Fruit fly (Drosophila melanogaster): ENCODE data around the gene CG15200.

dm6 chrX:11143820-11144219 is 38.9 kb upstream of the CG15200 start, which contains the start of gene CG15201:
- TF ChIP-seq CG8478 (optimal IDR thresholded peaks at IDR 0.05) (no peak), CTCF (optimal IDR thresholded peaks at IDR 0.05) (no peak)

Measured in S2 (cell line).